Worm (Caenorhabditis elegans) whole organism, L4 larva: ENCODE results near the gene dnj-20.

Experiments
- ama-1 ChIP-seq: fragments of 150-350 bp; optimal IDR thresholded peaks from 2 replicates; lab custom pipeline; 2014; ENCODE audit warnings: inconsistent platforms, mixed read lengths
- ceh-28 ChIP-seq: fragments of 150-350 bp; optimal IDR thresholded peaks from 2 replicates; lab custom pipeline; 2014; ENCODE audit warnings: missing biosample characterization, missing genetic modification reagents, missing genetic modification characterization
- ceh-82 ChIP-seq: sonication (generic microtip); optimal IDR thresholded peaks from 2 replicates; lab custom pipeline; 2017; ENCODE audit warnings: missing biosample characterization, missing genetic modification characterization
- gei-8 ChIP-seq: fragments of 200-800 bp; sonication (Bioruptor generic); optimal IDR thresholded peaks from 2 replicates; lab custom pipeline; 2018; ENCODE audit warnings: mild to moderate bottlenecking, missing genetic modification characterization, missing compliant biosample characterization
- lin-15B ChIP-seq: fragments of 150-350 bp; sonication (generic microtip); optimal IDR thresholded peaks from 3 replicates; lab custom pipeline; 2014; ENCODE audit warnings: missing biosample characterization, missing genetic modification characterization
- lin-39 ChIP-seq: fragments of 150-350 bp; optimal IDR thresholded peaks from 2 replicates; lab custom pipeline; 2014; ENCODE audit warnings: missing biosample characterization, missing genetic modification reagents, missing genetic modification characterization
- mep-1 ChIP-seq: fragments of 150-350 bp; sonication (generic microtip); optimal IDR thresholded peaks from 3 replicates; lab custom pipeline; 2014; ENCODE audit warnings: missing biosample characterization, missing genetic modification characterization
- mxl-3 ChIP-seq: fragments of 200-800 bp; sonication (Bioruptor generic); optimal IDR thresholded peaks from 2 replicates; lab custom pipeline; 2018; ENCODE audit warnings: mild to moderate bottlenecking, missing genetic modification characterization, missing compliant biosample characterization
- php-3 ChIP-seq: fragments of 200-800 bp; sonication (Bioruptor generic); IDR thresholded peaks from 2 replicates; pipeline ENCODE4 v1.3.6; 2022; ENCODE audit warnings: missing genetic modification reagents, missing genetic modification characterization, missing compliant biosample characterization
- snpc-1.2 ChIP-seq: fragments of 200-800 bp; sonication (Bioruptor generic); IDR thresholded peaks from 2 replicates; pipeline ENCODE4 v1.3.6; 2022; ENCODE audit warnings: missing genetic modification reagents, missing genetic modification characterization, missing compliant biosample characterization
- snpc-4 ChIP-seq: fragments of 150-350 bp; optimal IDR thresholded peaks from 2 replicates; lab custom pipeline; 2014; ENCODE audit warnings: missing biosample characterization, missing genetic modification characterization
- zip-2 ChIP-seq: fragments of 150-350 bp; optimal IDR thresholded peaks from 2 replicates; lab custom pipeline; 2014; ENCODE audit warnings: missing biosample characterization, missing genetic modification characterization
- ztf-7 ChIP-seq: fragments of 150-350 bp; optimal IDR thresholded peaks from 2 replicates; lab custom pipeline; 2014; ENCODE audit warnings: missing biosample characterization, missing genetic modification characterization

- TF ChIP-seq lin-39 (tag; lab: Kevin White, UChicago) (no peak), ztf-7 (tag; lab: Kevin White, UChicago) (no peak), gei-8 (GFP tag; lab: Kevin White, UChicago) (no peak), mep-1 (tag; lab: Kevin White, UChicago) (no peak), zip-2 (no peak), snpc-1.2 (GFP tag; lab: Robert Waterston, UW) (no peak), ama-1 (lab: Kevin White, UChicago) (no peak), ceh-28 (tag; lab: Kevin White, UChicago) (no peak), lin-15B (tag; lab: Kevin White, UChicago) (no peak), mxl-3 (GFP tag; lab: Kevin White, UChicago) (no peak), ceh-82 (no peak), php-3 (GFP tag; lab: Robert Waterston, UW) (no peak), snpc-4 (tag; lab: Kevin White, UChicago) (no peak)
Measured at ce11 chrII:9607137-9607536, 16.8 kb downstream of the dnj-20 start.
